Worm (Caenorhabditis elegans) whole organism, L3 larva: ENCODE results near the gene F35E8.9.

ENCODE experiments used
- ZK546.5 ChIP-seq: sonication (generic microtip); optimal IDR thresholded peaks from 2 replicates; lab custom pipeline; 2017; ENCODE audit warnings: missing biosample characterization, missing genetic modification characterization
- aly-2 ChIP-seq: fragments of 150-350 bp; optimal IDR thresholded peaks from 2 replicates; lab custom pipeline; 2014; ENCODE audit warnings: missing biosample characterization, missing genetic modification characterization
- ama-1 ChIP-seq: fragments of 150-350 bp; optimal IDR thresholded peaks from 2 replicates; lab custom pipeline; 2018
- ceh-16 ChIP-seq: sonication (generic microtip); optimal IDR thresholded peaks from 2 replicates; lab custom pipeline; 2017; ENCODE audit warnings: missing biosample characterization, missing genetic modification characterization
- ceh-28 ChIP-seq: fragments of 150-350 bp; optimal IDR thresholded peaks from 2 replicates; lab custom pipeline; 2014; ENCODE audit warnings: missing biosample characterization, missing genetic modification reagents, missing genetic modification characterization
- ceh-82 ChIP-seq: fragments of 150-350 bp; optimal IDR thresholded peaks from 2 replicates; lab custom pipeline; 2014; ENCODE audit warnings: missing biosample characterization, missing genetic modification characterization
- egl-27 ChIP-seq: sonication (generic microtip); optimal IDR thresholded peaks from 4 replicates; lab custom pipeline; 2017; ENCODE audit warnings: missing biosample characterization, missing genetic modification reagents, missing genetic modification characterization
- elt-1 ChIP-seq: fragments of 150-350 bp; optimal IDR thresholded peaks from 2 replicates; lab custom pipeline; 2014; ENCODE audit warnings: missing biosample characterization, missing genetic modification characterization
- elt-2 ChIP-seq: sonication (generic microtip); optimal IDR thresholded peaks from 2 replicates; lab custom pipeline; 2016; ENCODE audit warnings: missing genetic modification reagents, mild to moderate bottlenecking, missing genetic modification characterization, missing compliant biosample characterization
- eor-1 ChIP-seq, 2 experiments: fragments of 150-350 bp; optimal IDR thresholded peaks; 2 replicates each; lab custom pipeline; 2014 to 2018; ENCODE audit warnings: missing biosample characterization in 2 of 2, missing genetic modification characterization in 2 of 2
- fkh-2 ChIP-seq: fragments of 150-350 bp; optimal IDR thresholded peaks from 2 replicates; lab custom pipeline; 2014; ENCODE audit warnings: missing biosample characterization, missing genetic modification reagents, missing genetic modification characterization
- fos-1 ChIP-seq: fragments of 150-350 bp; optimal IDR thresholded peaks from 2 replicates; lab custom pipeline; 2014; ENCODE audit warnings: missing biosample characterization, missing genetic modification characterization
- hmg-11 ChIP-seq: sonication (generic microtip); optimal IDR thresholded peaks from 2 replicates; lab custom pipeline; 2016; ENCODE audit warnings: missing genetic modification characterization, missing compliant biosample characterization
- lin-39 ChIP-seq: fragments of 150-350 bp; optimal IDR thresholded peaks from 2 replicates; lab custom pipeline; 2018; ENCODE audit warnings: missing biosample characterization, missing genetic modification reagents, missing genetic modification characterization
- lsy-12 ChIP-seq: sonication (generic microtip); optimal IDR thresholded peaks from 2 replicates; lab custom pipeline; 2016; ENCODE audit warnings: mild to moderate bottlenecking, missing genetic modification characterization, missing compliant biosample characterization
- mml-1 ChIP-seq: fragments of 150-350 bp; sonication (generic microtip); optimal IDR thresholded peaks from 3 replicates; lab custom pipeline; 2014; ENCODE audit warnings: missing biosample characterization, missing genetic modification characterization
- nhr-11 ChIP-seq: fragments of 150-350 bp; optimal IDR thresholded peaks from 2 replicates; lab custom pipeline; 2014; ENCODE audit warnings: missing biosample characterization, missing genetic modification characterization
- nhr-12 ChIP-seq: fragments of 150-350 bp; optimal IDR thresholded peaks from 2 replicates; lab custom pipeline; 2014; ENCODE audit warnings: missing biosample characterization, missing genetic modification characterization
- nhr-23 ChIP-seq: fragments of 150-350 bp; optimal IDR thresholded peaks from 2 replicates; lab custom pipeline; 2014; ENCODE audit warnings: missing biosample characterization, missing genetic modification reagents, missing genetic modification characterization
- nhr-237 ChIP-seq: fragments of 150-350 bp; optimal IDR thresholded peaks from 2 replicates; lab custom pipeline; 2014; ENCODE audit warnings: missing biosample characterization, missing genetic modification characterization
- nhr-25 ChIP-seq: sonication (generic microtip); optimal IDR thresholded peaks from 2 replicates; lab custom pipeline; 2017; ENCODE audit warnings: missing biosample characterization, missing genetic modification characterization
- nhr-28 ChIP-seq: fragments of 150-350 bp; optimal IDR thresholded peaks from 2 replicates; lab custom pipeline; 2014; ENCODE audit warnings: missing biosample characterization, missing genetic modification characterization
- nhr-67 ChIP-seq: fragments of 150-350 bp; optimal IDR thresholded peaks from 2 replicates; lab custom pipeline; 2014; ENCODE audit warnings: missing biosample characterization, missing genetic modification characterization
- sea-2 ChIP-seq: fragments of 150-350 bp; sonication (generic microtip); optimal IDR thresholded peaks from 4 replicates; lab custom pipeline; 2014; ENCODE audit warnings: missing biosample characterization, missing genetic modification reagents, missing genetic modification characterization
- skn-1 ChIP-seq: fragments of 150-350 bp; optimal IDR thresholded peaks from 2 replicates; lab custom pipeline; 2014; ENCODE audit warnings: missing biosample characterization, missing genetic modification characterization
- snpc-4 ChIP-seq: fragments of 150-350 bp; optimal IDR thresholded peaks from 2 replicates; lab custom pipeline; 2014; ENCODE audit warnings: missing biosample characterization, missing genetic modification characterization
- tbx-2 ChIP-seq: sonication (generic microtip); optimal IDR thresholded peaks from 2 replicates; lab custom pipeline; 2016; ENCODE audit warnings: mild to moderate bottlenecking, missing genetic modification characterization, missing compliant biosample characterization
- unc-39 ChIP-seq: sonication (generic microtip); optimal IDR thresholded peaks from 4 replicates; lab custom pipeline; 2017; ENCODE audit warnings: missing biosample characterization, missing genetic modification characterization
- unc-62 ChIP-seq: fragments of 150-350 bp; sonication (generic microtip); optimal IDR thresholded peaks from 4 replicates; lab custom pipeline; 2014; ENCODE audit warnings: missing biosample characterization, missing genetic modification reagents, missing genetic modification characterization
- zag-1 ChIP-seq: fragments of 150-350 bp; optimal IDR thresholded peaks from 2 replicates; lab custom pipeline; 2014; ENCODE audit warnings: missing biosample characterization, missing genetic modification characterization
- ztf-11 ChIP-seq: fragments of 150-350 bp; optimal IDR thresholded peaks from 2 replicates; lab custom pipeline; 2014; ENCODE audit warnings: missing biosample characterization, missing genetic modification characterization

Gene F35E8.9

DNA sequence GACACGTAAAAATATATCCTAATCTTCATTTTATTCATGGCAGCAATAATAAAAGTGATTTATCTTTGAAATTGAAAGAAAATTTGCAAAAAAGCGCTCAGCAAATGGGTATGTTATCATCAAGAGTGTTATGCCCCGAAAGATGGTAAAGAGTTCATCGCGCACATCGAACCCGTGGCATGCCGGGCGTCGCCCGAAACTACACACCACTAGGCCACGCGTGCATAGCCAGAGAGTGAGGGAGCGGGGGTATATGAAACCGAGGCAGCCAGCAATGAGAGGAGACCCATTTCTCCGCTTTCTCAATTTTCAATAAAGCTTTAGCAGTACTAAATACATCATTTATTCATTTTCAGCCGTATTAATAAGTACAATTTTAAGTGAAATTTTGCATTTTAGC lies 43.6 kb downstream of the F35E8.9 start (continued):
- TF ChIP-seq tbx-2 (tag; lab: Kevin White, UChicago) = no peak
- peak; percentile 66 for TF ChIP-seq ceh-82 (tag; lab: Kevin White, UChicago)

DNA sequence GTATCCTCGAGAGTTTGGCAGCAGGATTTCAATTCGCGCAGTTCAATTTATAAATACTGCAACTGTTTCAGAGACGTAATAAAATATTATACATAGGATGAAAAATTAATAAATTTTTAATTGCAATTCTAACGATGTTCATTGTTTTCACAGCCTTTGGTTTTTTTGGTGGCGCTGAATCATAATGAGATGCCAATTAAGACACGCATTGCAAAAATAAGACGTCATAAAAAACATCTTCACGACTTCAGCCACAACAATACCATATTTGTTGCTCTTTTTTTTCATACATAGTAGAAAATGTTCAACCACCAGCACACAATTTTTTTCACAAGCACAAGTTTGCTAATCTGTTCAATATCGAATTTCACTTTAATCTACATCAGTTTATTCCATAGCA lies 45.1 kb downstream of the F35E8.9 start, which contains the start of gene str-56:
TSS of gene str-56 (plus strand) at position 301 of the 400 bp plus-strand sequence.
- TF ChIP-seq hmg-11 (tag; lab: Kevin White, UChicago) (no peak), lsy-12 (tag; lab: Kevin White, UChicago) (no peak), nhr-67 (tag; lab: Kevin White, UChicago) (no peak), tbx-2 (tag; lab: Kevin White, UChicago) (no peak), nhr-25 (tag; lab: Kevin White, UChicago) (no peak), unc-62 (no peak), snpc-4 (no peak), ceh-28 (no peak)

DNA sequence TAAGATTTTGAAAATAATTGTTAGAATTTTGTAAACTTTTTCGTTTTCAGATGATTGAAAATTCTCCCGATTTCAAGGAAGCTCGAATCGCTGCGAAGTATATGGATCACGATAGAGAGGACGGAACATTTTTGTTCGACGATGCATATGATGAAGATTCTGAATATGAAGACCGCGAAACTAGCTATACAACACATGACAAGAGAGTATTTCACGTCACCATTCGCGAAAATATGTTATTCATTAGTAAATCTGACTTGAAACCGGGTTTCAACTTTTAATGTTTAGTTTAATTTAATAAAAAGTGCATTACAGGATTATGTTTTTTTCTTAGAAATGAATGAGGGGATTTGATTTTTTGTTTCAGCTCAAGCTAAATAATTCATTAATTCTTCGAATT lies 47.0 kb downstream of the F35E8.9 start, which contains the start of gene str-57:
TSS of gene str-57 (plus strand) at position 301 of the 400 bp plus-strand sequence.
- TF ChIP-seq ama-1 (lab: Kevin White, UChicago) (no peak), nhr-237 (tag; lab: Kevin White, UChicago) (no peak), ZK546.5 (tag; lab: Kevin White, UChicago) (no peak), ceh-82 (tag; lab: Kevin White, UChicago) (no peak), nhr-67 (tag; lab: Kevin White, UChicago) (no peak), lin-39 (no peak), nhr-12 (tag; lab: Kevin White, UChicago) (no peak), zag-1 (tag; lab: Kevin White, UChicago) (no peak), elt-2 (tag; lab: Kevin White, UChicago) (no peak), eor-1 (tag; optimal IDR thresholded peaks at IDR 0.05; lab: Kevin White, UChicago) (no peak), ztf-11 (tag; lab: Kevin White, UChicago) (no peak), nhr-23 (tag; lab: Kevin White, UChicago) (no peak), elt-1 (tag; lab: Kevin White, UChicago) (no peak), skn-1 (tag; lab: Kevin White, UChicago) (no peak), aly-2 (tag; lab: Kevin White, UChicago) (no peak), nhr-25 (tag; lab: Kevin White, UChicago) (no peak), sea-2 (GFP tag; lab: Kevin White, UChicago) (no peak), unc-39 (tag; lab: Kevin White, UChicago) (no peak), ceh-16 (tag; lab: Kevin White, UChicago) (no peak)

DNA sequence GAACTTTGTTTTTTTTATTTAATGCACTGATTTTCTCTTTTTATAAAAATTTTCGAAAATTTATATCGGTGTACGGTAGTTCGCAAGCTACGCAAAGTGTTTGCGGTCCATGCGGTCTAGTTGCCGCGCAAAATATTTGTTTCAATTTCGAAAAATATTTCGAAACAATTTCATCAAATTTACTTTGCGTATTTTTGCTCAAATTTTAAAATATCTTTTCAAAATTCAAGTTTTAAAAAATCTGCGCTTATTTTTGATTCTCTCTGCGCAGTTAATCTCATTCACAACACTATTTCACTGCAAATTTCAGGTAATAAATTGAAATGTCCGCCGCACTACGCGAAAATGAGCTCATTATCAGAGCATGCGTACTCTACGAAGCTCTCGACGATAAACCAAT lies 50.0 kb downstream of the F35E8.9 start, which contains the start of gene fbxa-197:
TSS of gene fbxa-197 (plus strand) at position 301 of the 400 bp plus-strand sequence.
- no peak for TF ChIP-seq nhr-28
- TF ChIP-seq fkh-2 (tag; lab: Kevin White, UChicago) = no peak
- no peak for TF ChIP-seq mml-1
- TF ChIP-seq lin-39 = no peak
- TF ChIP-seq nhr-11 = no peak
- no peak for TF ChIP-seq egl-27
- no peak for TF ChIP-seq fos-1 (tag; lab: Kevin White, UChicago)
